Fruit fly (Drosophila melanogaster) whole organism, embryonic: ENCODE measurements around the gene CG31064.

Source experiments
- Atf3 ChIP-seq: fragments of 200-800 bp; sonication (Bioruptor generic); optimal IDR thresholded peaks from 3 replicates; lab custom pipeline; 2016; ENCODE audit warnings: missing biosample characterization, missing genetic modification characterization
- BtbVII ChIP-seq: fragments of 200-800 bp; sonication (Bioruptor generic); optimal IDR thresholded peaks from 3 replicates; lab custom pipeline; 2017; ENCODE audit warnings: missing biosample characterization, mild to moderate bottlenecking, missing genetic modification characterization
- CG10267 ChIP-seq: fragments of 200-800 bp; sonication (Bioruptor generic); optimal IDR thresholded peaks from 2 replicates; lab custom pipeline; 2018; ENCODE audit warnings: missing biosample characterization, mild to moderate bottlenecking, missing genetic modification characterization, moderate library complexity
- CG11696 ChIP-seq: fragments of 200-800 bp; sonication (Bioruptor generic); IDR thresholded peaks from 2 replicates; pipeline ENCODE4 v1.3.6; 2022; ENCODE audit warnings: missing biosample characterization, missing genetic modification characterization
- CG12236 ChIP-seq: fragments of 200-800 bp; sonication (Bioruptor generic); optimal IDR thresholded peaks from 2 replicates; lab custom pipeline; 2016; ENCODE audit warnings: missing biosample characterization, missing genetic modification characterization
- CG13123 ChIP-seq: fragments of 200-800 bp; sonication (Bioruptor generic); optimal IDR thresholded peaks from 2 replicates; lab custom pipeline; 2016; ENCODE audit warnings: missing biosample characterization, missing genetic modification characterization
- CG13624 ChIP-seq: fragments of 200-800 bp; sonication (Bioruptor generic); optimal IDR thresholded peaks from 2 replicates; lab custom pipeline; 2016; ENCODE audit warnings: missing biosample characterization, missing genetic modification characterization
- CG15011 ChIP-seq: fragments of 200-800 bp; sonication (Bioruptor generic); optimal IDR thresholded peaks from 3 replicates; lab custom pipeline; 2018; ENCODE audit warnings: missing biosample characterization, mild to moderate bottlenecking, missing genetic modification characterization
- CG1647 ChIP-seq: fragments of 200-800 bp; sonication (Bioruptor generic); optimal IDR thresholded peaks from 3 replicates; lab custom pipeline; 2016; ENCODE audit warnings: missing biosample characterization, missing genetic modification characterization
- CG17328 ChIP-seq: fragments of 200-800 bp; sonication (Bioruptor generic); IDR thresholded peaks from 2 replicates; pipeline ENCODE4 v1.3.6; 2022; ENCODE audit warnings: missing biosample characterization, missing genetic modification characterization
- CG17912 ChIP-seq: fragments of 200-800 bp; sonication (Bioruptor generic); optimal IDR thresholded peaks from 2 replicates; lab custom pipeline; 2018; ENCODE audit warnings: missing biosample characterization, mild to moderate bottlenecking, missing genetic modification characterization
- CG1832 ChIP-seq: fragments of 200-800 bp; sonication (Bioruptor generic); optimal IDR thresholded peaks from 2 replicates; lab custom pipeline; 2017; ENCODE audit warnings: missing biosample characterization, mild to moderate bottlenecking, missing genetic modification characterization, inconsistent platforms
- CG18476 ChIP-seq: fragments of 200-800 bp; sonication (Bioruptor generic); optimal IDR thresholded peaks from 2 replicates; lab custom pipeline; 2016; ENCODE audit warnings: missing biosample characterization, mild to moderate bottlenecking, missing genetic modification characterization
- CG18619 ChIP-seq: fragments of 200-800 bp; sonication (Bioruptor generic); optimal IDR thresholded peaks from 3 replicates; lab custom pipeline; 2017; ENCODE audit warnings: missing biosample characterization, mild to moderate bottlenecking, missing genetic modification characterization
- CG2199 ChIP-seq: fragments of 200-800 bp; sonication (Bioruptor generic); IDR thresholded peaks from 3 replicates; pipeline ENCODE4 v1.3.6; 2022; ENCODE audit warnings: missing biosample characterization, missing genetic modification characterization
- CG31441 ChIP-seq: fragments of 200-800 bp; sonication (Bioruptor generic); IDR thresholded peaks from 2 replicates; pipeline ENCODE4 v1.3.6; 2022; ENCODE audit warnings: missing biosample characterization, missing genetic modification characterization
- CG4707 ChIP-seq: fragments of 200-800 bp; sonication (Bioruptor generic); optimal IDR thresholded peaks from 2 replicates; lab custom pipeline; 2018; ENCODE audit warnings: missing biosample characterization, mild to moderate bottlenecking, missing genetic modification characterization, moderate library complexity
- CG4820 ChIP-seq: fragments of 200-800 bp; sonication (Bioruptor generic); optimal IDR thresholded peaks from 3 replicates; lab custom pipeline; 2016; ENCODE audit warnings: missing biosample characterization, missing genetic modification characterization
- CG7372 ChIP-seq: fragments of 200-800 bp; sonication (Bioruptor generic); IDR thresholded peaks from 2 replicates; pipeline ENCODE4 v1.3.6; 2022; ENCODE audit warnings: missing biosample characterization, missing genetic modification characterization
- CG8290 ChIP-seq, 3 experiments: fragments of 200-800 bp; sonication (Bioruptor generic); optimal IDR thresholded peaks; 2 replicates each; lab custom pipeline; 2016 to 2019; ENCODE audit warnings: missing biosample characterization in 3 of 3, missing genetic modification characterization in 3 of 3, mild to moderate bottlenecking in 2 of 3, moderate library complexity in 1 of 3
- CG9932 ChIP-seq: fragments of 200-800 bp; sonication (Bioruptor generic); IDR thresholded peaks from 2 replicates; pipeline ENCODE4 v1.3.6; 2022; ENCODE audit warnings: missing biosample characterization, missing genetic modification characterization
- D19B ChIP-seq: fragments of 200-800 bp; sonication (Bioruptor generic); optimal IDR thresholded peaks from 2 replicates; lab custom pipeline; 2017; ENCODE audit warnings: missing biosample characterization, mild to moderate bottlenecking, missing genetic modification characterization
- Dp ChIP-seq: fragments of 200-800 bp; sonication (Bioruptor generic); optimal IDR thresholded peaks from 2 replicates; lab custom pipeline; 2018; ENCODE audit warnings: missing biosample characterization, mild to moderate bottlenecking, missing genetic modification characterization, moderate library complexity
- Ets65A ChIP-seq: fragments of 200-800 bp; sonication (Bioruptor generic); peaks from one replicate; lab custom pipeline; 2016; ENCODE audit warnings: missing biosample characterization, missing genetic modification characterization
- Hey ChIP-seq: fragments of 200-800 bp; sonication (Bioruptor generic); optimal IDR thresholded peaks from 3 replicates; lab custom pipeline; 2018; ENCODE audit warnings: missing biosample characterization, mild to moderate bottlenecking, missing genetic modification characterization
- Lim3 ChIP-seq: fragments of 200-800 bp; sonication (Bioruptor generic); IDR thresholded peaks from 2 replicates; pipeline ENCODE4 v1.3.6; 2022; ENCODE audit warnings: missing biosample characterization, missing genetic modification characterization
- Nf-YA ChIP-seq: fragments of 200-800 bp; sonication (Bioruptor generic); IDR thresholded peaks from 2 replicates; pipeline ENCODE4 v1.3.6; 2022; ENCODE audit warnings: missing biosample characterization, missing genetic modification characterization
- Nf-YB ChIP-seq: fragments of 200-800 bp; sonication (Bioruptor generic); optimal IDR thresholded peaks from 3 replicates; lab custom pipeline; 2019; ENCODE audit warnings: missing biosample characterization, mild to moderate bottlenecking, missing genetic modification characterization, moderate library complexity
- Sry-β ChIP-seq: fragments of 200-800 bp; sonication (Bioruptor generic); optimal IDR thresholded peaks from 2 replicates; lab custom pipeline; 2018; ENCODE audit warnings: missing biosample characterization, mild to moderate bottlenecking, missing genetic modification characterization, moderate library complexity
- Taf1 ChIP-seq: fragments of 200-800 bp; sonication (Bioruptor generic); IDR thresholded peaks from 2 replicates; pipeline ENCODE4 v1.3.6; 2022; ENCODE audit warnings: missing biosample characterization, missing genetic modification characterization
- Usf ChIP-seq: fragments of 200-800 bp; sonication (Bioruptor generic); optimal IDR thresholded peaks from 2 replicates; lab custom pipeline; 2017; ENCODE audit warnings: missing genotype, missing biosample characterization, missing genetic modification characterization
- Vsx1 ChIP-seq: fragments of 200-800 bp; sonication (Bioruptor generic); optimal IDR thresholded peaks from 2 replicates; lab custom pipeline; 2017; ENCODE audit warnings: missing biosample characterization, mild to moderate bottlenecking, missing genetic modification characterization, missing genetic modification reagents
- YL-1 ChIP-seq: fragments of 200-800 bp; sonication (Bioruptor generic); optimal IDR thresholded peaks from 3 replicates; lab custom pipeline; 2017; ENCODE audit warnings: missing biosample characterization, mild to moderate bottlenecking, missing genetic modification characterization
- bab2 ChIP-seq: fragments of 200-800 bp; sonication (Bioruptor generic); optimal IDR thresholded peaks from 2 replicates; lab custom pipeline; 2016; ENCODE audit warnings: missing biosample characterization, missing genetic modification characterization
- bigmax ChIP-seq: fragments of 200-800 bp; sonication (Bioruptor generic); optimal IDR thresholded peaks from 2 replicates; lab custom pipeline; 2018; ENCODE audit warnings: missing biosample characterization, mild to moderate bottlenecking, missing genetic modification characterization
- chinmo ChIP-seq: fragments of 200-800 bp; sonication (Bioruptor generic); IDR thresholded peaks from 4 replicates; pipeline ENCODE4 v1.3.6; 2022; ENCODE audit warnings: missing biosample characterization, missing genetic modification characterization; ENCODE audit not compliant: partially characterized antibody
- chm ChIP-seq: fragments of 200-800 bp; sonication (Bioruptor generic); IDR thresholded peaks from 2 replicates; pipeline ENCODE4 v1.3.6; 2022; ENCODE audit warnings: missing biosample characterization, missing genetic modification characterization
- dm ChIP-seq: fragments of 200-800 bp; sonication (Bioruptor generic); optimal IDR thresholded peaks from 3 replicates; lab custom pipeline; 2016; ENCODE audit warnings: missing biosample characterization, missing genetic modification characterization
- dysf ChIP-seq: fragments of 200-800 bp; sonication (Bioruptor generic); IDR thresholded peaks from 3 replicates; pipeline ENCODE4 v1.3.6; 2022; ENCODE audit warnings: missing biosample characterization, missing genetic modification characterization
- eve ChIP-seq, 2 experiments: fragments of >200 bp; optimal IDR thresholded peaks; 2 replicates each; lab custom pipeline; 2017; ENCODE audit warnings: missing biosample characterization in 2 of 2, missing genetic modification characterization in 2 of 2
- ewg ChIP-seq: fragments of 200-800 bp; sonication (Bioruptor generic); optimal IDR thresholded peaks from 3 replicates; lab custom pipeline; 2017; ENCODE audit warnings: mild to moderate bottlenecking, missing biosample characterization, missing genetic modification reagents, missing genetic modification characterization
- fru ChIP-seq: fragments of >200 bp; optimal IDR thresholded peaks from 2 replicates; lab custom pipeline; 2017
- gem ChIP-seq: fragments of 200-800 bp; sonication (Bioruptor generic); optimal IDR thresholded peaks from 2 replicates; lab custom pipeline; 2019; ENCODE audit warnings: missing biosample characterization, mild to moderate bottlenecking, missing genetic modification characterization, moderate library complexity
- hkb ChIP-seq, 2 experiments: fragments of 200-800 bp in 1 of 2; fragments of >200 bp in 1 of 2; sonication (Bioruptor generic) in 1 of 2; IDR thresholded peaks in 1 of 2; optimal IDR thresholded peaks in 1 of 2; 2 replicates each; pipeline versions ENCODE4 v1.3.6 to Lab custom; 2017 to 2022; ENCODE audit warnings: missing biosample characterization in 1 of 2, missing genetic modification characterization in 1 of 2
- kah ChIP-seq: fragments of 200-800 bp; sonication (Bioruptor generic); optimal IDR thresholded peaks from 2 replicates; lab custom pipeline; 2018; ENCODE audit warnings: missing biosample characterization, mild to moderate bottlenecking, missing genetic modification characterization
- sens ChIP-seq: fragments of 200-800 bp; sonication (Bioruptor generic); peaks from one replicate; lab custom pipeline; 2016; ENCODE audit warnings: missing biosample characterization, missing genetic modification characterization
- sim ChIP-seq: fragments of 200-800 bp; sonication (Bioruptor generic); IDR thresholded peaks from 2 replicates; pipeline ENCODE4 v1.3.6; 2022; ENCODE audit warnings: missing biosample characterization, missing genetic modification characterization
- tup ChIP-seq: fragments of 200-800 bp; sonication (Bioruptor generic); optimal IDR thresholded peaks from 2 replicates; lab custom pipeline; 2016; ENCODE audit warnings: missing biosample characterization, mild to moderate bottlenecking, missing genetic modification characterization, moderate library complexity
- unpg ChIP-seq: fragments of 200-800 bp; sonication (Bioruptor generic); optimal IDR thresholded peaks from 3 replicates; lab custom pipeline; 2018; ENCODE audit warnings: missing biosample characterization, mild to moderate bottlenecking, missing genetic modification characterization, moderate library complexity

Gene CG31064

DNA sequence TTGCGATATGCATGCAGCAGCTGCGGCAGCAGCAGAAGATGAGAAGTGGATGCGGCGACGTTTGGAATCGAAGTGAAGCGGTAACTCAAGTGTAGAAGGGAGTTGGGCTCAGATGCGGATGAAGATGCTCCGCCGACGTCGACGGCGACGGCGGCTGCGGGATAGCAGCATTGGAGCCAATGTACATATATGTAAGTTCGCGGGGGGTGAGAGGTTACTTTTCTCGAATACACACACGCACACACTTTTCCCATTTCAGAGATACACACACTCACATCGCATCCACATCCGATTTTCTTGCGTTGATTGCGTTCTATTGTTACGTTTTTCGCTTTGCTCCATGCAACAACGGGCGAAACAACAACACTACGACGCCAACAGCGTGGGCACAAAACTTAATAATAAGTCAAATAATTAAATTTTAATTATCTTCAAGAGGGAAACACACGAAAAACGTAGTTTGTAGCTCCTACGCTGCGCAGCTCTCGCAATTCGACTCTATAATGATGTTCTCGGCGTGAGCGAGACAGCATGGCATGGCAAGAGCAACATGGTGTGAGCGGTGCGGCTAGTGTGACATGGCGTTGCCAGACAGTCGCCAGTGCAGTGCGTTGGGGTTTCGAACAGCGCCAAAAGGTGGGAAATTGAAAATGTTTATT is 6.0 kb upstream of the CG31064 start, which contains the start of gene CG18766 (continued):
- TF ChIP-seq CG2199 (peak; percentile 70; the same call in 1 of the 3 replicates), chinmo (peak; percentile 60; the same call in 1 of the 4 replicates)

DNA sequence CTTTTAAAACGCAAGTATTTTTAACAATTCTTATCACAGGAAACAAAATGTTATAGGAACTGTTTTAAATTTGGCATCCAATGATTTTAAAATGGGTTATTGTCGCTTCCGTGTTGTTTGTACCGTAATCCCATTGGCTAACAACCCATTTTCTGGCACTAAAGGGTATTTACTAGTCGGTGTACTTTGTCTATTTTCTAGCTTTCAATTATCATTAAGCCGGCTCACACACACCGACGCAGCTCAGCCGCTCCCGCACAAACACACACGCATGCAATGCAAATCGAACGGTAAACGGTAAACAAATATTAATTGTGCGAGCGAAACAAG is 5.5 kb upstream of the CG31064 start:
- no peak for TF ChIP-seq Lim3 (GFP tag; lab: Robert Waterston, UW)
- TF ChIP-seq CG10267 (tag; lab: Kevin White, UChicago): no peak
- no peak for TF ChIP-seq hkb (optimal IDR thresholded peaks at IDR 0.05; lab: Kevin White, UChicago)
- TF ChIP-seq hkb (GFP tag; IDR thresholded peaks at IDR 0.05; lab: Robert Waterston, UW): 0 out of 2 replicates have a peak, but pooled peaks have one; percentile 18
- TF ChIP-seq bab2 (GFP tag; lab: Kevin White, UChicago): no peak
- TF ChIP-seq eve (GFP tag; optimal IDR thresholded peaks at IDR 0.05; lab: Kevin White, UChicago): no peak
- no peak for TF ChIP-seq CG18476
- TF ChIP-seq CG1832 (GFP tag; lab: Kevin White, UChicago): no peak
- no peak for TF ChIP-seq Nf-YB (GFP tag; lab: Kevin White, UChicago)
- no peak for TF ChIP-seq gem (tag; lab: Kevin White, UChicago)
- TF ChIP-seq CG4820 (GFP tag; lab: Kevin White, UChicago): no peak
- 0 out of 2 replicates have a peak, but pooled peaks have one; percentile 8 for TF ChIP-seq CG11696
- no peak for TF ChIP-seq Hey (tag; lab: Kevin White, UChicago)
- no peak for TF ChIP-seq CG13123 (GFP tag; lab: Kevin White, UChicago)
- TF ChIP-seq kah (GFP tag; lab: Kevin White, UChicago): no peak
- no peak for TF ChIP-seq dysf
- no peak for TF ChIP-seq CG15011 (GFP tag; lab: Kevin White, UChicago)
- TF ChIP-seq CG7372: no peak
- TF ChIP-seq sim (GFP tag; lab: Robert Waterston, UW): no peak
- no peak for TF ChIP-seq Sry-β (GFP tag; lab: Kevin White, UChicago)
- TF ChIP-seq ewg (GFP tag; lab: Kevin White, UChicago): no peak
- no peak for TF ChIP-seq fru (lab: Kevin White, UChicago)
- TF ChIP-seq tup (GFP tag; lab: Kevin White, UChicago): no peak
- TF ChIP-seq CG1647 (GFP tag; lab: Kevin White, UChicago): no peak
- no peak for TF ChIP-seq unpg
- no peak for TF ChIP-seq Taf1 (GFP tag; lab: Robert Waterston, UW)
- TF ChIP-seq bigmax (GFP tag; lab: Kevin White, UChicago): no peak
- no peak for TF ChIP-seq chm
- TF ChIP-seq CG13624: no peak
- no peak for TF ChIP-seq YL-1 (GFP tag; lab: Kevin White, UChicago)
- TF ChIP-seq Vsx1 (GFP tag; lab: Kevin White, UChicago): no peak
- TF ChIP-seq D19B (GFP tag; lab: Kevin White, UChicago): peak; percentile 16
- no peak for TF ChIP-seq CG12236 (GFP tag; lab: Kevin White, UChicago)
- no peak for TF ChIP-seq Nf-YA (GFP tag; lab: Robert Waterston, UW)
- peak; percentile 82 for TF ChIP-seq sens (GFP tag; lab: Kevin White, UChicago)
- no peak for TF ChIP-seq CG9932
- TF ChIP-seq CG17912 (GFP tag; lab: Kevin White, UChicago): no peak
- TF ChIP-seq BtbVII (GFP tag; lab: Kevin White, UChicago): no peak
- TF ChIP-seq CG18619 (GFP tag; lab: Kevin White, UChicago): no peak
- peak; percentile 42; the same call in 1 of the 2 replicates for TF ChIP-seq CG17328 (GFP tag; lab: Robert Waterston, UW)
- TF ChIP-seq CG8290 (GFP tag; optimal IDR thresholded peaks at IDR 0.05; lab: Kevin White, UChicago): no peak
- TF ChIP-seq CG8290 (tag; optimal IDR thresholded peaks at IDR 0.05; lab: Kevin White, UChicago): no peak
- TF ChIP-seq CG31441 (GFP tag; lab: Robert Waterston, UW): no peak
- TF ChIP-seq CG4707 (GFP tag; lab: Kevin White, UChicago): no peak
- no peak for TF ChIP-seq dm (GFP tag; lab: Kevin White, UChicago)
- no peak for TF ChIP-seq Ets65A (GFP tag; lab: Kevin White, UChicago)
- TF ChIP-seq Atf3: no peak
- TF ChIP-seq Usf (GFP tag; lab: Kevin White, UChicago): no peak
- no peak for TF ChIP-seq Dp (GFP tag; lab: Kevin White, UChicago)
